Fruit fly (Drosophila melanogaster) whole organism, embryonic: Measurements from ENCODE around the gene CG42650.

Experiments
- CG10565 ChIP-seq: fragments of 200-800 bp; sonication (Bioruptor generic); optimal IDR thresholded peaks from 3 replicates; lab custom pipeline; 2016; ENCODE audit warnings: missing biosample characterization, mild to moderate bottlenecking, missing genetic modification characterization
- CG14014 ChIP-seq: fragments of 200-800 bp; sonication (Bioruptor generic); IDR thresholded peaks from 2 replicates; pipeline ENCODE4 v1.3.6; 2022; ENCODE audit warnings: missing biosample characterization, missing genetic modification characterization
- CG1602 ChIP-seq: fragments of 200-800 bp; sonication (Bioruptor generic); optimal IDR thresholded peaks from 3 replicates; lab custom pipeline; 2016; ENCODE audit warnings: missing biosample characterization, missing genetic modification characterization
- CG16813 ChIP-seq: fragments of 200-800 bp; sonication (Bioruptor generic); IDR thresholded peaks from 3 replicates; pipeline ENCODE4 v1.3.6; 2022; ENCODE audit warnings: missing biosample characterization, missing genetic modification characterization; ENCODE audit not compliant: partially characterized antibody
- CG17568 ChIP-seq: fragments of 200-800 bp; sonication (Bioruptor generic); optimal IDR thresholded peaks from 2 replicates; lab custom pipeline; 2018; ENCODE audit warnings: missing biosample characterization, mild to moderate bottlenecking, missing genetic modification characterization, moderate library complexity
- CG17829 ChIP-seq: fragments of 200-800 bp; optimal IDR thresholded peaks from 2 replicates; lab custom pipeline; 2019; ENCODE audit warnings: missing biosample characterization, mild to moderate bottlenecking, missing genetic modification characterization, moderate library complexity
- CG18011 ChIP-seq: fragments of 200-800 bp; sonication (Bioruptor generic); optimal IDR thresholded peaks from 2 replicates; lab custom pipeline; 2017; ENCODE audit warnings: missing biosample characterization, missing genetic modification characterization, mild to moderate bottlenecking, moderate library complexity, missing genotype
- CG18476 ChIP-seq: fragments of 200-800 bp; sonication (Bioruptor generic); optimal IDR thresholded peaks from 2 replicates; lab custom pipeline; 2016; ENCODE audit warnings: missing biosample characterization, mild to moderate bottlenecking, missing genetic modification characterization
- CG32772 ChIP-seq: fragments of 200-800 bp; sonication (Bioruptor generic); IDR thresholded peaks from 2 replicates; pipeline ENCODE4 v1.3.6; 2022; ENCODE audit warnings: missing biosample characterization, missing genetic modification characterization
- CG34422 ChIP-seq: fragments of 200-800 bp; sonication (Bioruptor generic); IDR thresholded peaks from 3 replicates; pipeline ENCODE4 v1.3.6; 2022; ENCODE audit warnings: missing biosample characterization, missing genetic modification characterization
- CG42726 ChIP-seq: fragments of 200-800 bp; sonication (Bioruptor generic); IDR thresholded peaks from 2 replicates; pipeline ENCODE4 v1.3.6; 2022; ENCODE audit warnings: missing biosample characterization, missing genetic modification characterization; ENCODE audit not compliant: partially characterized antibody
- CG5245 ChIP-seq: fragments of 200-800 bp; sonication (Bioruptor generic); optimal IDR thresholded peaks from 3 replicates; lab custom pipeline; 2016; ENCODE audit warnings: missing biosample characterization, missing genetic modification characterization
- CG6654 ChIP-seq: fragments of 200-800 bp; sonication (Bioruptor generic); optimal IDR thresholded peaks from 2 replicates; lab custom pipeline; 2017; ENCODE audit warnings: missing biosample characterization, mild to moderate bottlenecking, missing genetic modification characterization
- CG6683 ChIP-seq: fragments of 200-800 bp; sonication (Bioruptor generic); optimal IDR thresholded peaks from 2 replicates; lab custom pipeline; 2017; ENCODE audit warnings: missing biosample characterization, mild to moderate bottlenecking, missing genetic modification characterization, missing genetic modification reagents
- CG7745 ChIP-seq: fragments of 200-800 bp; sonication (Bioruptor generic); optimal IDR thresholded peaks from 2 replicates; lab custom pipeline; 2018; ENCODE audit warnings: missing biosample characterization, mild to moderate bottlenecking, missing genetic modification characterization, moderate library complexity
- CG7839 ChIP-seq: fragments of 200-800 bp; sonication (Bioruptor generic); optimal IDR thresholded peaks from 3 replicates; lab custom pipeline; 2018; ENCODE audit warnings: missing biosample characterization, mild to moderate bottlenecking, missing genetic modification characterization, moderate library complexity
- CG8359 ChIP-seq: fragments of 200-800 bp; sonication (Bioruptor generic); optimal IDR thresholded peaks from 2 replicates; lab custom pipeline; 2017; ENCODE audit warnings: missing biosample characterization, mild to moderate bottlenecking, missing genetic modification characterization, borderline replicate concordance
- CG8924 ChIP-seq: fragments of 200-800 bp; optimal IDR thresholded peaks from 3 replicates; lab custom pipeline; 2019; ENCODE audit warnings: missing biosample characterization, mild to moderate bottlenecking, missing genetic modification characterization, moderate library complexity
- CG9215 ChIP-seq: fragments of 200-800 bp; sonication (Bioruptor generic); IDR thresholded peaks from 2 replicates; pipeline ENCODE4 v1.3.6; 2022; ENCODE audit warnings: missing biosample characterization, missing genetic modification characterization
- CG9727 ChIP-seq: fragments of 200-800 bp; sonication (Bioruptor generic); optimal IDR thresholded peaks from 3 replicates; lab custom pipeline; 2017; ENCODE audit warnings: missing biosample characterization, mild to moderate bottlenecking, missing genetic modification characterization
- CG9797 ChIP-seq: fragments of 200-800 bp; sonication (Bioruptor generic); optimal IDR thresholded peaks from 3 replicates; lab custom pipeline; 2018; ENCODE audit warnings: missing biosample characterization, mild to moderate bottlenecking, missing genetic modification characterization
- CG9817 ChIP-seq: fragments of 200-800 bp; sonication (Bioruptor generic); optimal IDR thresholded peaks from 2 replicates; lab custom pipeline; 2018; ENCODE audit warnings: missing biosample characterization, mild to moderate bottlenecking, missing genetic modification characterization, moderate library complexity
- Dip3 ChIP-seq: fragments of 200-800 bp; sonication (Bioruptor generic); optimal IDR thresholded peaks from 3 replicates; lab custom pipeline; 2016; ENCODE audit warnings: missing biosample characterization, missing genetic modification characterization
- Doc3 ChIP-seq: fragments of 200-800 bp; sonication (Bioruptor generic); IDR thresholded peaks from 3 replicates; pipeline ENCODE4 v1.3.6; 2022; ENCODE audit warnings: missing biosample characterization, missing genetic modification characterization; ENCODE audit not compliant: partially characterized antibody
- Ets65A ChIP-seq: fragments of 200-800 bp; sonication (Bioruptor generic); peaks from one replicate; lab custom pipeline; 2016; ENCODE audit warnings: missing biosample characterization, missing genetic modification characterization
- HLH4C ChIP-seq: fragments of 200-800 bp; sonication (Bioruptor generic); IDR thresholded peaks from 3 replicates; pipeline ENCODE4 v1.3.6; 2022; ENCODE audit warnings: missing biosample characterization, missing genetic modification characterization; ENCODE audit not compliant: partially characterized antibody
- Hr3 ChIP-seq: fragments of 200-800 bp; sonication (Bioruptor generic); optimal IDR thresholded peaks from 3 replicates; lab custom pipeline; 2016; ENCODE audit warnings: missing biosample characterization, missing genetic modification characterization
- Hr51 ChIP-seq, 2 experiments: fragments of 200-800 bp; sonication (Bioruptor generic); optimal IDR thresholded peaks; 2 replicates in 1 of 2; 3 replicates in 1 of 2; lab custom pipeline; 2016 to 2018; ENCODE audit warnings: missing biosample characterization in 2 of 2, missing genetic modification characterization in 2 of 2, mild to moderate bottlenecking in 1 of 2, moderate library complexity in 1 of 2
- Max ChIP-seq: fragments of 200-800 bp; sonication (Bioruptor generic); optimal IDR thresholded peaks from 2 replicates; lab custom pipeline; 2016; ENCODE audit warnings: missing biosample characterization, mild to moderate bottlenecking, missing genetic modification characterization
- Rx ChIP-seq: fragments of 200-800 bp; sonication (Bioruptor generic); IDR thresholded peaks from 2 replicates; pipeline ENCODE4 v1.3.6; 2022; ENCODE audit warnings: missing biosample characterization, missing genetic modification characterization
- Spps ChIP-seq: fragments of 200-800 bp; sonication (Bioruptor generic); optimal IDR thresholded peaks from 2 replicates; lab custom pipeline; 2018; ENCODE audit warnings: missing biosample characterization, mild to moderate bottlenecking, missing genetic modification characterization
- Xrp1 ChIP-seq: fragments of 200-800 bp; sonication (Bioruptor generic); IDR thresholded peaks from 2 replicates; pipeline ENCODE4 v1.3.6; 2022; ENCODE audit warnings: missing biosample characterization, missing genetic modification characterization
- al ChIP-seq: fragments of 200-800 bp; sonication (Bioruptor generic); IDR thresholded peaks from 2 replicates; pipeline ENCODE4 v1.3.6; 2022; ENCODE audit warnings: missing biosample characterization, missing genetic modification characterization
- ato ChIP-seq: fragments of 200-800 bp; sonication (Bioruptor generic); IDR thresholded peaks from 2 replicates; pipeline ENCODE4 v1.3.6; 2022; ENCODE audit warnings: missing biosample characterization, missing genetic modification characterization; ENCODE audit not compliant: partially characterized antibody
- chif ChIP-seq, 2 experiments: fragments of 200-800 bp; sonication (Bioruptor generic); optimal IDR thresholded peaks; 3 replicates each; lab custom pipeline; 2016; ENCODE audit warnings: missing biosample characterization in 2 of 2, missing genetic modification characterization in 2 of 2
- chm ChIP-seq: fragments of 200-800 bp; sonication (Bioruptor generic); IDR thresholded peaks from 2 replicates; pipeline ENCODE4 v1.3.6; 2022; ENCODE audit warnings: missing biosample characterization, missing genetic modification characterization
- chn ChIP-seq: fragments of 200-800 bp; sonication (Bioruptor generic); optimal IDR thresholded peaks from 2 replicates; lab custom pipeline; 2016; ENCODE audit warnings: missing biosample characterization, missing genetic modification characterization
- dysf ChIP-seq: fragments of 200-800 bp; sonication (Bioruptor generic); IDR thresholded peaks from 3 replicates; pipeline ENCODE4 v1.3.6; 2022; ENCODE audit warnings: missing biosample characterization, missing genetic modification characterization
- gce ChIP-seq: fragments of 200-800 bp; sonication (Bioruptor generic); IDR thresholded peaks from 3 replicates; pipeline ENCODE4 v1.3.6; 2022; ENCODE audit warnings: missing biosample characterization, missing genetic modification characterization
- gro ChIP-seq: fragments of 200-800 bp; sonication (Bioruptor generic); optimal IDR thresholded peaks from 2 replicates; lab custom pipeline; 2016; ENCODE audit warnings: missing biosample characterization, missing genetic modification characterization
- h ChIP-seq: fragments of >200 bp; optimal IDR thresholded peaks from 2 replicates; lab custom pipeline; 2017
- hbn ChIP-seq: fragments of 200-800 bp; sonication (Bioruptor generic); IDR thresholded peaks from 2 replicates; pipeline ENCODE4 v1.3.6; 2022; ENCODE audit warnings: missing biosample characterization, missing genetic modification characterization; ENCODE audit not compliant: partially characterized antibody
- lmd ChIP-seq: fragments of 200-800 bp; sonication (Bioruptor generic); IDR thresholded peaks from 2 replicates; pipeline ENCODE4 v1.3.6; 2022; ENCODE audit warnings: missing biosample characterization, missing genetic modification characterization
- mld ChIP-seq: fragments of 200-800 bp; sonication (Bioruptor generic); IDR thresholded peaks from 3 replicates; pipeline ENCODE4 v1.3.6; 2022; ENCODE audit warnings: missing biosample characterization, missing genetic modification characterization; ENCODE audit not compliant: partially characterized antibody
- onecut ChIP-seq: fragments of 200-800 bp; sonication (Bioruptor generic); IDR thresholded peaks from 2 replicates; pipeline ENCODE4 v1.3.6; 2022; ENCODE audit warnings: missing biosample characterization, missing genetic modification characterization
- pb ChIP-seq: fragments of 200-800 bp; sonication (Bioruptor generic); optimal IDR thresholded peaks from 3 replicates; lab custom pipeline; 2016; ENCODE audit warnings: missing biosample characterization, missing genetic modification characterization
- tin ChIP-seq: fragments of 200-800 bp; sonication (Bioruptor generic); optimal IDR thresholded peaks from 3 replicates; lab custom pipeline; 2016; ENCODE audit warnings: missing biosample characterization, missing genetic modification characterization
- zf30C ChIP-seq: fragments of 200-800 bp; sonication (Bioruptor generic); optimal IDR thresholded peaks from 3 replicates; lab custom pipeline; 2018; ENCODE audit warnings: missing biosample characterization, mild to moderate bottlenecking, missing genetic modification characterization

The CG42650 gene

dm6 chr3R:7391113-7391512 is at the start of gene CG42650:
Gene CG42650 (plus strand): TSS chr3R:7391413.
- no peak for TF ChIP-seq CG8359 (GFP tag; lab: Kevin White, UChicago)
- TF ChIP-seq CG32772 (GFP tag; lab: Robert Waterston, UW): no peak
- no peak for TF ChIP-seq dysf (GFP tag; lab: Robert Waterston, UW)
- no peak for TF ChIP-seq hbn (GFP tag; lab: Robert Waterston, UW)
- TF ChIP-seq CG16813 (GFP tag; lab: Robert Waterston, UW): no peak

dm6 chr3R:7344769-7345168 is 46.4 kb upstream of the CG42650 start, which contains the start of gene CG31496:
Gene CG31496 (plus strand): TSS chr3R:7345069.
- TF ChIP-seq CG7839 (tag; lab: Kevin White, UChicago) (no peak), chif (GFP tag; optimal IDR thresholded peaks at IDR 0.05; lab: Kevin White, UChicago) (no peak), CG9215 (GFP tag; lab: Robert Waterston, UW) (no peak), Max (GFP tag; lab: Kevin White, UChicago) (no peak), CG8924 (no peak), CG9797 (GFP tag; lab: Kevin White, UChicago) (no peak), lmd (no peak), CG7745 (tag; lab: Kevin White, UChicago) (no peak)

dm6 chr3R:7346445-7346844 is 44.8 kb upstream of the CG42650 start, which contains the start of gene nxf4:
Gene nxf4 (plus strand): TSS chr3R:7346730.
- TF ChIP-seq CG9817 (tag; lab: Kevin White, UChicago) (peak; percentile 80), Ets65A (GFP tag; lab: Kevin White, UChicago) (peak; percentile 99), chm (GFP tag; lab: Robert Waterston, UW) (no peak), ato (GFP tag; lab: Robert Waterston, UW) (no peak), tin (GFP tag; lab: Kevin White, UChicago) (peak; percentile 76), Rx (peak; percentile 16; the same call in 1 of the 2 replicates), CG9727 (GFP tag; lab: Kevin White, UChicago) (peak; percentile 52), CG34422 (peak; percentile 68), Hr51 (GFP tag; optimal IDR thresholded peaks at IDR 0.05; lab: Kevin White, UChicago) (peak; percentile 59 to 61), CG14014 (peak; percentile 62; the same call in 1 of the 2 replicates), gro (GFP tag; lab: Kevin White, UChicago) (peak; percentile 73), CG6683 (GFP tag; lab: Kevin White, UChicago) (no peak), pb (peak; percentile 60), Hr3 (peak; percentile 81), h (no peak), Spps (tag; lab: Kevin White, UChicago) (no peak), chn (GFP tag; lab: Kevin White, UChicago) (peak; percentile 82), Xrp1 (GFP tag; lab: Robert Waterston, UW) (peak; percentile 70), CG5245 (GFP tag; lab: Kevin White, UChicago) (peak; percentile 79), CG42726 (GFP tag; lab: Robert Waterston, UW) (peak; percentile 83), CG10565 (GFP tag; lab: Kevin White, UChicago) (no peak), CG18476 (GFP tag; lab: Kevin White, UChicago) (peak; percentile 39), onecut (GFP tag; lab: Robert Waterston, UW) (peak; percentile 64), CG17829 (tag; lab: Kevin White, UChicago) (peak; percentile 75), gce (GFP tag; lab: Robert Waterston, UW) (0 out of 3 replicates have a peak, but pooled peaks have one; percentile 49), mld (no peak), Dip3 (GFP tag; lab: Kevin White, UChicago) (peak; percentile 54), HLH4C (GFP tag; lab: Robert Waterston, UW) (no peak), CG6654 (GFP tag; lab: Kevin White, UChicago) (peak; percentile 41), zf30C (no peak), CG18011 (peak; percentile 24), CG17568 (GFP tag; lab: Kevin White, UChicago) (no peak), al (GFP tag; lab: Robert Waterston, UW) (peak; percentile 55; the same call in 1 of the 2 replicates), CG1602 (peak; percentile 81), Doc3 (GFP tag; lab: Robert Waterston, UW) (no peak)
